Worm (Caenorhabditis elegans): Measurements from ENCODE around the gene oac-3.

oac-3 gene

DNA sequence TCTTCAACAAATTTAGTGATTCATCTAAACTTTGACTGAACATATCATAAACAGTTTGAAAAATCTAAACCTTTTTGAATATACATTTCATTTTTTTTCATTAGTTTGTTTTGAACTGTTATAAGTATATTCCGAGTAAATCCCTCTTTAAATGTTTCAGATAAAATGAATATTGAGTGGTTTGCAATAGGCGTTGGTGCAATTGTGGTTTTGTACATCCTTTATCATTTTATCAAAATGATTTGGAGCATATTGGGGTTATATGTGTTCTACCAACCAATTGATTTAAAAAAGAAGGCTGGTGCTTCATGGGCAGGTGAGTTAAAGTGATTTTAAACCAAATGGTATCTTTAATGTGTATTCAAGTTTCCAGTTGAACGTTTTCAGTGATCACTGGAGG, 5.1 kb downstream of the oac-3 start, which contains the start of gene stdh-3:
TSS of gene stdh-3 (plus strand) at position 166 of the 400 bp plus-strand sequence.
- no peak for TF ChIP-seq tbx-7 (tag; optimal IDR thresholded peaks at IDR 0.05)

DNA sequence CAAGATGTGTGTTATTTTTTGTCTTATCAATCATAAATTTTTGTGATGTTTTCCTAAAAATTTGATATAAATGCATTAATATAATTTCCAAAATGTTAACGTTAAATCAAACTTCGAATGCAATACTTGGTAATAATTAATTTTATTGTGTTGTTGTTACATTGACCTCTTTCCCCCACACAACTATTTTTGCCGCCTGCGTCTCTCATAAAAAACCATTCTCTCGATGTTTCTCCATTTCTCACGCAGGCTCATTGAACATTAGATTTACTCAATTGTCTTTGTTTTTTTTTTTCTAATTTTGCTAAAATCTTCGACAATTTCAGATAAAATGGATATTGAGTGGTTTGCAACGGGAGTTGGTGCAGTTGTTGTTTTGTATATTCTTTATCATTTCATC, 6.9 kb downstream of the oac-3 start, which contains the start of gene stdh-1:
TSS of gene stdh-1 (plus strand) at position 327 of the 400 bp plus-strand sequence.
- no peak for TF ChIP-seq lin-11 (tag; optimal IDR thresholded peaks at IDR 0.05)
- TF ChIP-seq unc-42 (tag; optimal IDR thresholded peaks at IDR 0.05): peak; percentile 86

DNA sequence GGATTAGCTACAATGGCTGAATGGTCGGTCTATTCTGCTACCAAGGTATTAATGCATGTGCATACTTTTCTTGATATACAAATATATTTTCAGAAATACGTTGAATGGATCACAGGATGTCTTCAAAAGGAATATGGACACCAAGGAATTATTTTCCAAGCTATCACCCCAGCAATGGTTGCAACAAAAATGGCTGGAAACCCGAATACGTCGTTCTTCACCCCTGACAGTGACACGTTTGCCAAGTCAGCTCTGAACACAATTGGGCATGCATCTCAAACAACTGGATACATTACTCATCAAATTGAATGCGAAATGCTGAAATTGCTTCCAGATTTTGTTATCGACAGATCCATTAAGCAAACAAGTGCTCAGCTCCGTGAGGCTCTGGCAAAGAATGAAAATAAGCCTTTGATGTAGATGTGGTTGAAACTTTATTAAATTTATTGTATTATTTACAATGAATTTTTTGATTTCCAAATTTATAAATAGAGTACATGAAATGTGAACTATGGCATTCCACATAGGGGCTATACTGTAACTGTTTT, 8.3 kb downstream of the oac-3 start:
- TF ChIP-seq pha-4 (tag; optimal IDR thresholded peaks at IDR 0.05) (no peak), ceh-2 (tag; optimal IDR thresholded peaks at IDR 0.05) (no peak), ztf-16 (tag; optimal IDR thresholded peaks at IDR 0.05) (no peak), ceh-9 (tag; optimal IDR thresholded peaks at IDR 0.05) (no peak), ets-4 (tag; optimal IDR thresholded peaks at IDR 0.05) (no peak), pax-1 (tag; optimal IDR thresholded peaks at IDR 0.05) (no peak), tbx-2 (tag; optimal IDR thresholded peaks at IDR 0.05) (no peak), syd-9 (tag; optimal IDR thresholded peaks at IDR 0.05) (no peak), K02D7.2 (tag; optimal IDR thresholded peaks at IDR 0.05) (no peak), eyg-1 (tag; optimal IDR thresholded peaks at IDR 0.05) (no peak), ahr-1 (tag; optimal IDR thresholded peaks at IDR 0.05) (no peak), npax-4 (tag; optimal IDR thresholded peaks at IDR 0.05) (no peak), fax-1 (tag; optimal IDR thresholded peaks at IDR 0.05) (no peak), gmeb-2 (tag; optimal IDR thresholded peaks at IDR 0.05) (no peak), C38D4.7 (GFP tag; optimal IDR thresholded peaks at IDR 0.05) (no peak), hlh-6 (tag; optimal IDR thresholded peaks at IDR 0.05) (no peak), ama-1 (optimal IDR thresholded peaks at IDR 0.05) (no peak), pat-9 (tag; optimal IDR thresholded peaks at IDR 0.05) (no peak)

DNA sequence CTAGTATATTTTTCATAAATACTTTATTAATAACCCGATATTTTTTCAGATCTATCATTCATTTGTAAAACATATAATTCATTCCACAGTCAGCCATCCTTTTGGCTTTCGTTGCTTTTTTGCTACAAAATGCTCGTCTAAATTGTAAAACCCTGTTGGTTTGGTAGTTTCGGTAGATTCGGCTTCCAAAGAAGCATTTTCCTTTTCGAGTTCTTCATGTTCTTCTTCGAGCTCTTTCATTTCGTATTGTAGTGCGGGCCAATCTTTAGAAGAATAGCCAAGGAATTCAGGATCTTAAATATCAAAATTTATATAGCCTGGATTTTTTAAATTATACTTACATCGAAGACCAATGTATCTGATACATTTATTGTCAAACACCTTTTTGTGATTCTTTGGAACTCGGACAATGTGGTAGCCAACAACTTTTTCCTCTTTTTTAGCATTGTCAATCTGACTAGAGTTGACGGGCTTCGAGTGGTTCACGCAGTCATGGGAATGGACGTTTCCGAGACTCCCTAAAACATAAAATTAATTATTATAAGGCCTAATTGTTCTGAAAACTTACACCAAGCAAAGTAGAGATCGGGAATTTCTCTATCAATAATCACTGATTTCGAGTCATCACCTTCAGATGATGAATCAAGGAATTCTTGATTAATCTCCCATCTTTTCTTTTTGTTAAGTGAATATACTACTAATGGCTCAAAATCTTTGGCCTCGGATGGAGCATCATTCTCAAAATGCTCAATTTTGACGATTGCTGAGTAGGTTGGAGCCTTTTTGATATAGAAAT, 9.0 kb downstream of the oac-3 start:
- TF ChIP-seq ceh-34 (tag; optimal IDR thresholded peaks at IDR 0.05): no peak
- no peak for TF ChIP-seq ceh-19 (GFP tag; optimal IDR thresholded peaks at IDR 0.05)
- TF ChIP-seq C38D4.7 (GFP tag; optimal IDR thresholded peaks at IDR 0.05): no peak
- TF ChIP-seq unc-42 (tag; optimal IDR thresholded peaks at IDR 0.05): no peak
- no peak for TF ChIP-seq ceh-45 (GFP tag; IDR thresholded peaks at IDR 0.05)

DNA sequence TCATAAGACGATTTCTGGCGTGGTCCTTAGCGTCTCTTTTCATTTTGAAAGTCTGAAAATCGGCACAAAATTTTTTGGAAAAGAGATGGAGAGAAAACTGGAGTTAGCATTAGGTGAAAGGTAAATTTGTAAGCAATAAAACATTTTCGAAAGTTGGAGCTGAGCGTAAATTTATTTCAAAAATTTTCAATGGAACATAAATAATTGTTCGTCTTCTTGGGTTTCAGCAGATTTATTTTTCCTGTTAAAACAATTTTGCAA, 9.5 kb downstream of the oac-3 start, which contains the start of gene C06B3.6:
TSS of gene C06B3.6 (minus strand) at position 52 of the 261 bp plus-strand sequence.
- TF ChIP-seq pha-2 (tag; optimal IDR thresholded peaks at IDR 0.05) (no peak), unc-86 (tag; optimal IDR thresholded peaks at IDR 0.05) (no peak), sdc-2 (tag; optimal IDR thresholded peaks at IDR 0.05) (no peak), sox-2 (GFP tag; IDR thresholded peaks at IDR 0.05) (no peak), fkh-10 (GFP tag; optimal IDR thresholded peaks at IDR 0.05) (no peak), zip-5 (tag; optimal IDR thresholded peaks at IDR 0.05) (no peak), ref-2 (tag; optimal IDR thresholded peaks at IDR 0.05) (no peak), syd-9 (tag; optimal IDR thresholded peaks at IDR 0.05) (no peak), F13H6.1 (tag; optimal IDR thresholded peaks at IDR 0.05) (no peak), K09A11.1 (tag; optimal IDR thresholded peaks at IDR 0.05; ENCODE audit: insufficient read depth) (no peak), mec-3 (tag; optimal IDR thresholded peaks at IDR 0.05; ENCODE audit: borderline replicate concordance) (no peak)
